Worm (Caenorhabditis elegans): Measurements from ENCODE around the gene nhr-42.

ce11 chrV:7021772-7022171, 23.2 kb downstream of the nhr-42 start, which contains the start of gene F20A1.4:
- TF ChIP-seq him-1 (tag; optimal IDR thresholded peaks at IDR 0.05) = no peak
- no peak for TF ChIP-seq W03F9.2 (tag; optimal IDR thresholded peaks at IDR 0.05)
- TF ChIP-seq dao-5 (tag; optimal IDR thresholded peaks at IDR 0.05) = no peak

Data from whole organism, L4/young adult.